Worm (Caenorhabditis elegans): ENCODE results near the gene K04C1.5.

The K04C1.5 gene

DNA sequence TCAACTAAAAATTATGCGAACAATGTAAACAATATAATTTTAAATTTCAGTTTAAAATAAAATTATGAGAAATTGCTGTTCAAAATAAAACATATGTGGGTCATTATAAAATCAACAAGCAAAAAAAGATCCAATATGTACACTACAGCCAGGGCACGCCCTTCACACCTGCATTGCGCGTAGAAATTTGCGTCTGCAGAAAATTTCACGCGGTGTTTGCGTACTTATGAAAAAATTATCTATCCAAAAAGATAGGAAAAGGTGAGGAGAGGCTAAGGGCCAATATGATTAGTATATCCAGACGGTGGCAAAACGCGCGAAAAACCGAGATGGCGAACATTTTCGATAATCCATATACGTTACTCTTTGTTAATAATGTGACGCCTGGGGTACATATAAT is 3.4 kb upstream of the K04C1.5 start:
- no peak for TF ChIP-seq unc-62 (GFP tag; optimal IDR thresholded peaks at IDR 0.05)

DNA sequence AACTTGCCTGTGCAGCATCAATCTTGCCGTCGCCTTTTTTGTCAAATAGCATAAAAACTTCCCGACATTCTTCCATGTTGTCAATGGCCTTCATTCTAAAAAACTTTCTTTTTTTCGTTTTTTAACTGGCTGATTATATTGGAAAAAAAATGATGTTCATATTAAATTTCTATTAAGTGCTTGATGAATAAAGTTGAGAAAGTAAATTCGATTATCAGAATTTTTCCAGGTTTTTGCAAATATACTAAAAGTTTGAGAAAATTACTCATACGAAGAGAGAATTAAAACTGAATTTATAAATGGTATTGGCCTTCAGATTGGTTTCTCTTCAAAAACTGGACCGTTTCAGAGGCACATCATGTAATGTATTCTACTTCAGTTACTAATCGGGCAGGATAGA is 1.3 kb upstream of the K04C1.5 start, which contains the start of gene mlc-6:
mlc-6 (minus strand) TSS at position 101 of the 400 bp plus-strand sequence.
- no peak for TF ChIP-seq unc-62 (GFP tag; optimal IDR thresholded peaks at IDR 0.05)

DNA sequence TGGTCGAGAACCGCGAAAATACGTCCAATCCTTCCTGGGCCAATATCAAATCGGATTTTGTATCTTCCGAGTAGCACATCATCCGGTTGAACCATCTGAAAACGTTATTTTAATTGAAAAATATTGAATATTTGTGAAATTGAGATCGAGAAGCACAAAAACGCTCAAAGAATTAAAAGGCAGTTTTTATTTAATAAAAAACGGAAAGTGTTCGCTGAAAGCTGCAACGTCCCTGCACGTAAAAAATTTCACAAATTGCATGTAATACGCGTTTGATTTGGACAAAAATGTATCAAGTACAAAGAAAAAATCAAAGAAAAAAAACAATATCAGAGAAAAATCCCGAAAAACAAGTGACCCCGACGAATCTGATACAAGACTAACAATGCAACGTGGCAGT is 4.2 kb downstream of the K04C1.5 start, which contains the start of gene E02H4.6:
E02H4.6 (minus strand) TSS at position 101 of the 400 bp plus-strand sequence.
- no peak for TF ChIP-seq unc-62 (GFP tag; optimal IDR thresholded peaks at IDR 0.05)

DNA sequence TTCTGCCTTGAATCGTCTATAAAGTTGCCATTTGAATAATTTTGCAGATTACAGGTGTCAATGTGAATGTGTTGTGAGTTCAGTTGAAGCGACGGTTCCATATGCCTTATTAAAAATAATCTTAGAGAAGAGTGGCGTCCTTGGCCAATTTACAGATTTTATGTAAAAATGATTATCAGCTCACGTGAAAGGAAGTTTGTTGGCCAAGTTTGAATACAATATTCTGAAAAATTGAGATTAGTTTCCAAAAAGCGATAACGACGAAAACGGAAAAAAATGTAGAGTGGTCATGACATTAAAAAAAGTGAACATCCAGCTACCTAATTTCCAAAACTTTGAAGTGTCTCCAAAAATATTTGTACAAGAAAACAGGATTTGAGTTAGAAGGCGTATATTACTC is 7.2 kb downstream of the K04C1.5 start, which contains the start of gene E02H4.5:
E02H4.5 (minus strand) TSS at position 101 of the 400 bp plus-strand sequence.
- TF ChIP-seq unc-62 (GFP tag; optimal IDR thresholded peaks at IDR 0.05): no peak

DNA sequence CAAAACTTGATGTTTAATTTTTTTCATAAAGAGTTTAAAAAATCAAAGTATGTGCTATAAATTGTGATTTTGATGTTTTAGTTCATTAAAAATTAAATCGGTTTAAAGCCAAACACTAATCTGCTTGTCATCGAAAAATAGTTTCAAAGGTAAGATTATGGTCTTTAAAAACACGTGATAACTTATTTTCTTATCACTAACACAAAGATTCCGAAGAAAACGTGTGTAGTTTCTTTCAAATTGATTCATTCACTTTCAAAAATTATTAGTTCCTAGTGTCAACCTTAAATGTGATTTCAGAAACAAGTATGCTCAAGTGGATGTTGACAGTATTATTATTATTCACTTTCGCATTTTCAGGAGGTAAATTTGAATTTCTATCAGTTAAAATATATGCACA is 8.1 kb downstream of the K04C1.5 start, which contains the start of gene E02H4.7:
E02H4.7 (plus strand) TSS at position 301 of the 400 bp plus-strand sequence.
- no peak for TF ChIP-seq unc-62 (GFP tag; optimal IDR thresholded peaks at IDR 0.05)

DNA sequence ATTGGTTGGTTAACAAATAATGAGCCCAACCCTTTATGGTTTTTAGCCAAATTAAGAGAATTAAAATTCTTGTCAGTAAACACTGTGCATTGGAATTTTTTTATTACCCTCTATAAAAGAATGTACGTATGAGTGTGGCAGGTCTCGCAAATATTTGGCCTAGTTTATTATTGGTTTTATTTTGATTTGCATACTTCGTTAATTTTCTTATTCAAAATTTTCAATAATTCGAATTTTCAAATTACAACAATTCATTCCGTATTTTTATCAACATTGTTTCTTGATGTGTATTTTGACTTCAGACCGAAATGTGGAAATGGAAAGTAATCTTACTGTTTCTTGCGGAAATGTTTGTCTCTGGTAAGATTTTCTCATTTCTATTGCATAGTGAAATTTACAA is 9.8 kb downstream of the K04C1.5 start, which contains the start of gene E02H4.4:
E02H4.4 (plus strand) TSS at position 301 of the 400 bp plus-strand sequence.
- TF ChIP-seq unc-62 (GFP tag; optimal IDR thresholded peaks at IDR 0.05): no peak

DNA sequence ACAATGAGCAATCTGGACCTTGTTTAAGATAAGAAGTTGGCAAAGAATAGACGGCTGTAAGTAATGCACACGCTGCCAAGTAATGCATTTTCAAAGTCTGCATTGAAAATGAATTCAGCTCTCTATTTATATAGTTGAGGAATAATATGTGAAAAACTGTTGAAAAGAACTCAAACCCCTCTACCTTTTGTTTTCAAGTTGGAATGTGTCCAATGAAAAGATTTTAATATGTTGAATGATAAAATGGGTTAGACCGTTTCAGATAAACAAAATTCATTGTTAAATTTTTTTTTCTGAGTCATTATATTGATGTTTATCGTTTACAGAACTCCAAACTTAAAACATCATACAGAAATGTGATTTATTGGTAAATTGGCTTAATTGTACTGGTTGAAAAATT is 15.6 kb downstream of the K04C1.5 start, which contains the start of gene E02H4.8:
E02H4.8 (minus strand) TSS at position 101 of the 400 bp plus-strand sequence.
- no peak for TF ChIP-seq unc-62 (GFP tag; optimal IDR thresholded peaks at IDR 0.05)

DNA sequence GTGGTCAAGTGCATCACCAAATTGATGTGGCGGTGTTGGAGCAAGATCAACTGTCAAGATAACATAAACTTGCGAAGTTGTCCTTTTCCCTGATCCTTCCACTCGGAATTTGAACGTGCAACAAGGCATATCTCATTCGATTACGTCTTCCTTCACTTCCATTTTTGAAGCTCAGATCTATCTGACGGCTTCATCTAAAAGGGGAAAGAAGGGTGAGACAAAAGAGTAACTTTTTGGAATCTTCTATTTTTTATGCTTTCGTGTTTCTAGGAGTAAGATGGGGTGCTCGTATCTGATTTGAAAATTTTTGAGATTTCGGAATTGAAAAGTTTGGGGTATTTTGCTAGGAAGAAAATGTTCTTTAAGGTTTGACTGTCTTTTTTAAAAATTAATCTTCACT is 19.3 kb downstream of the K04C1.5 start:
- no peak for TF ChIP-seq unc-62 (GFP tag; optimal IDR thresholded peaks at IDR 0.05)

DNA sequence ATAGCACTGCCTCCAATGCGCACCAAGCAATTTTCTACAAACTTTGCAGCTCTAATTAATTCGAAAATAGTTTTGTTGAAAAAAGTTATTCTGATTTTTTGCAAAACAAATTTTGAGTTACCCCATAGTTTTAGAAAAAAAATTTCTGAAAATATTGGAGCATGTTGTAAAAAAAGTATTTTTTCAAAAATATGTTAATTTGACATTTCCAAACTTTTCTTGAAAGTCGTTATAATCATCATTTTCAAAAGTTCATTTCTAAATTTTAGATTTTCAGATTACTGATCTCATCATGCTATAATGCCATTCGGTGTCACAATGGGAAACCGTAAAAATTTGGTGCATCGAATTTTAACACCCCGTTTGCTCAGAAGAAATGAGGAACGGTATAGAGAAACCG is 19.9 kb downstream of the K04C1.5 start, which contains the start of gene del-1:
del-1 (plus strand) TSS at position 301 of the 400 bp plus-strand sequence.
- no peak for TF ChIP-seq unc-62 (GFP tag; optimal IDR thresholded peaks at IDR 0.05)

DNA sequence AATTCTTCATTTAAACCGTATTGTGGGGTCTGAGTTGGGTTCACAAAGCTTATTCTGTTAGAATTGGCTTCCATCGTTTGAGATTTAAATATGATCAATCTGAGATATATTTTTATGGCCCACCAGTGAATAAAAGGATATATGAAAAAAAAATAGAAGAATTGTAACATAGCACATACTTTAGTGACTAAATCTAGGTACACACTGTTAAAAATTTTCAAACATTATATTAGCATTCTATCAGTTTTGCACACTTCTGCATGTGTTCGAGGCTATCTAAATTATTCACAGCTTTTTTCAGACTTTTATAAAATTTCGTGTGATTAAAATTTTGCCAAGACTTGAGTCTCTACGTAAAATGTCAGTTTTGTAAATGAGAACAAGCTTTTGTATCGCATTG is 33.7 kb downstream of the K04C1.5 start, which contains the start of gene E02H4.2:
E02H4.2 (minus strand) TSS at position 101 of the 400 bp plus-strand sequence.
- no peak for TF ChIP-seq unc-62 (GFP tag; optimal IDR thresholded peaks at IDR 0.05)

DNA sequence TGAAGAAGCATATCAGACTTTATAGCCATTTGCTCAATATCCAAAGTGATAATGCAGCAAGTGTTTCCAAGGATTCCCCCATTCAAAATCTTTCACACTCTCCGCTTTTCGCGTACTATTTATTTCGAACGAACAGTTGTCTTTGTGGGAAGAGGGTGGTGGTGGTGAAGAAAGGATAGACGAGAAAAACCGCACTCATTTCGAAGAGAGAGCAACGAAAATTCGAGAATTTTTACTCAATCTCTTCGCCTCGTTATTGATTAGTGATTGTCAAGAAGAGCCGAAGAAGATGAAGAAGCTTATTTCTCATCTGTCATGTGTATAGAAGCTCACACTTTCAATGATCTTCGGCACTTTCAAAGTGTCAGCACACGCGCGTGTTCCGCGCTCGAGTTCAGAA is 40.0 kb downstream of the K04C1.5 start:
- TF ChIP-seq unc-62 (GFP tag; optimal IDR thresholded peaks at IDR 0.05): no peak

DNA sequence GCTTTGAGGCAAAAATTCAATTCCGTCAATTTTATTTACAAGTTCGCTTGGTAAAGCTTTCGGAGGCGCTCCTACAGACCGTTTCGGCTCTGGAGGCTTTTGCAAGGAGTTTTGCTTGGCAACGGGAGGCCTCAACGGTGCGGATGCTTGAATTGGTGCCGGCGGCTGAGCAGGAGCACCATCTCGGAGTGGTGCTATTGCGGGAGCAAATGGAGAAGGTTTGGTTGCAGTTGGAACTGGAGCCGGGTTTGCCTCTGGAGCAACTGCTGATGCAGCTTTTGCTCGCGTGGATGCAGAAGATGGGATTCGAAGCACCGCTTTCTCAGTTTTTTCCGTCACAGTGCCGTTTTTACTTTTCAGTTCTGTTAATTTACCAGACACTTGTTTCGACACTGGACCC is 42.1 kb downstream of the K04C1.5 start:
- no peak for TF ChIP-seq unc-62 (GFP tag; optimal IDR thresholded peaks at IDR 0.05)

DNA sequence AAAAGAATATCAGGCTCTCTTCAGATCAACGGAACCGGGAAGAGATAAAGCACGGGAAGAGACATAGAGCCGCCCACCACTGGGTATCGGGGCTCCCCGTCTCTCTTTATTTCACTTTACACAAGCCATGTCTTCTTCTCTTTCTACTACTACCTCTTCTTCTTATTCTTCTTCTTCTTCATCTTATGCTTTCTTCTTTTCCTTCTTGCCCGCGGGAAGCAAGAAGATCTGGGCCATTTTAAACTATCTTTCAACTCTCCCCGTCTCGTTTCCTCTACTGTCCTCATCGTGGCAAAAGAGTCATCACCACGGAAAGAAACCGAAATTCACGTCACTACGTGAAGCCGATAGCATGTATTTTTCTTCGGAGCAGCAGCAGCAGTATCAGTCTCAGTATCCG is 44.8 kb downstream of the K04C1.5 start:
- TF ChIP-seq unc-62 (GFP tag; optimal IDR thresholded peaks at IDR 0.05): no peak

DNA sequence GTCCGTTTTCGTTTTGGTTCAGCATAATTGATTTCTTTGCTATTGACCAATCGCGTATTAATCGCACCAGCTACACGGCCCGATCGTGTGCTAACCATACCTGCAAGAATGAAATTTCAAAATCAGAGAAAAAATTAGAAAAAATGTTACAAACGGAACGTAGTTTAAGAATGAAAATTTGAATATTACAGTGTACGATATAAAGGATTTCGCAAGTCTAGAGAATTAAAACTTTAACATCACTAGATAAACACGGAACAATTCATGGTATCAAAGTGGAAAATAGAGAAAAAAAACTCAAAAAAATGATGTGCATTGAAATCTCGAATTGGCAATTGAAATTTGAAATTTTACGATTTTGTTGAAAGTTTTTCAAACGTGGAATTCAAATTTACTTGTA is 48.7 kb downstream of the K04C1.5 start, which contains the start of gene madd-3:
madd-3 (minus strand) TSS at position 101 of the 400 bp plus-strand sequence.
- no peak for TF ChIP-seq unc-62 (GFP tag; optimal IDR thresholded peaks at IDR 0.05)

DNA sequence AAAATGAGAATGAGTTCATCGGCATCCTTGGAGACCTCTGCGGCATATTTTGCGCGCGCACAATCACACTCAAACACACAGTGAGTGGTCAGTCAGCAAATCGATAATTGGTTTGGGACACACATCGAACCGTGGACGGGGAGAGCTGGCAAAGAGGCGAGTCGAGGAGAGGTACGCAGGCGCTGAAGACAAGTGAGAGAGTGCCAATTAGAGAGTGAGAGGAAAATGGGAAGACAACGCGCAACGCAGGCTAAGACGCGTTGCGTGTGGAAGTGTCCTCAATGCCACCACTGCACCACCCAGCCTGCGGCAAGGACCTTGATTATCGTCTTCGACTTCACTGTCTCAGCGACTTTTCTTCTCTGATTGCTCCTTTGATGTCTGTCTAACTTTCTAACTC is 49.4 kb downstream of the K04C1.5 start:
- TF ChIP-seq unc-62 (GFP tag; optimal IDR thresholded peaks at IDR 0.05): no peak
